Worm (Caenorhabditis elegans) whole organism, L4/young adult: ENCODE results near the gene ZC250.5.

Source experiments
- W03F9.2 ChIP-seq: fragments of 150-350 bp; optimal IDR thresholded peaks from 2 replicates; lab custom pipeline; 2014; ENCODE audit warnings: missing biosample characterization, missing genetic modification characterization
- dao-5 ChIP-seq: sonication (generic microtip); optimal IDR thresholded peaks from 2 replicates; lab custom pipeline; 2016; ENCODE audit warnings: missing genotype, missing genetic modification characterization, moderate library complexity, missing compliant biosample characterization
- him-1 ChIP-seq: sonication (generic microtip); optimal IDR thresholded peaks from 2 replicates; lab custom pipeline; 2016; ENCODE audit warnings: missing genotype, missing genetic modification reagents, missing genetic modification characterization, missing compliant biosample characterization

DNA sequence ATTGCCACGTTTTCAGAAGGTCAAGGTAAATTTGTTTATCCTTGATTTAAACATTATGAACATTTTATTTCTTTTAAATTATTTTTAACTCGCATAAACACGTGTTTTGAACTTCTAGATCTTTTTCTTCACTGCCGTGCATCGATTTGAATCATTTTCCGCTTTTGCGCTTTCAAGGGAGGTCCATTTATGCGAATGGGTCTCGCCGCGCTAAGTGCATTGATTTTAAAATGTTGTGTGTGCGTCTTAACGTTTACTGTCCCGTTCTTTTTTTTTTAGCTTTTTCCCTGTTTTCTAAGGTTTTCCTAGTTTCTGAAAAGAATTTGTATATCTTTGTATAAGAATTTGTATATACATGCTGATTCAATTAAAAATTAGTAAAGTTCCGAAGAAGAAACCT lies 19.9 kb downstream of the ZC250.5 start:
- TF ChIP-seq W03F9.2 (tag; lab: Kevin White, UChicago) (no peak), him-1 (tag; lab: Kevin White, UChicago) (no peak), dao-5 (tag; lab: Kevin White, UChicago) (no peak)
